Fruit fly (Drosophila melanogaster) whole organism, embryonic: ENCODE measurements around the gene CG13081.

Experiments
- Antp ChIP-seq: fragments of 200-800 bp; sonication (Bioruptor generic); optimal IDR thresholded peaks from 3 replicates; lab custom pipeline; 2016; ENCODE audit warnings: missing biosample characterization, missing genetic modification characterization
- Bdp1 ChIP-seq: fragments of 200-800 bp; sonication (Bioruptor generic); optimal IDR thresholded peaks from 3 replicates; lab custom pipeline; 2016; ENCODE audit warnings: missing biosample characterization, missing genetic modification characterization
- Blimp-1 ChIP-seq: fragments of 200-800 bp; sonication (Bioruptor generic); optimal IDR thresholded peaks from 3 replicates; lab custom pipeline; 2018; ENCODE audit warnings: missing biosample characterization, missing genetic modification characterization, mild to moderate bottlenecking, moderate library complexity, missing genetic modification reagents
- CG10654 ChIP-seq: fragments of 200-800 bp; sonication (Bioruptor generic); optimal IDR thresholded peaks from 2 replicates; lab custom pipeline; 2016; ENCODE audit warnings: missing biosample characterization, missing genetic modification characterization
- CG11247 ChIP-seq: fragments of 200-800 bp; sonication (Bioruptor generic); IDR thresholded peaks from 2 replicates; pipeline ENCODE4 v1.3.6; 2022; ENCODE audit warnings: missing biosample characterization, missing genetic modification characterization
- CG11560 ChIP-seq: fragments of 200-800 bp; sonication (Bioruptor generic); IDR thresholded peaks from 3 replicates; pipeline ENCODE4 v1.3.6; 2022; ENCODE audit warnings: missing biosample characterization, missing genetic modification characterization
- CG11723 ChIP-seq: fragments of 200-800 bp; sonication (Bioruptor generic); optimal IDR thresholded peaks from 2 replicates; lab custom pipeline; 2017; ENCODE audit warnings: missing biosample characterization, mild to moderate bottlenecking, missing genetic modification characterization
- CG12155 ChIP-seq: fragments of 200-800 bp; sonication (Bioruptor generic); optimal IDR thresholded peaks from 3 replicates; lab custom pipeline; 2016; ENCODE audit warnings: missing biosample characterization, missing genetic modification characterization
- CG14860 ChIP-seq: fragments of 200-800 bp; sonication (Bioruptor generic); IDR thresholded peaks from 3 replicates; pipeline ENCODE4 v1.3.6; 2022; ENCODE audit warnings: missing biosample characterization, missing genetic modification characterization; ENCODE audit not compliant: partially characterized antibody
- CG14965 ChIP-seq: fragments of 200-800 bp; sonication (Bioruptor generic); optimal IDR thresholded peaks from 2 replicates; lab custom pipeline; 2016; ENCODE audit warnings: missing biosample characterization, missing genetic modification characterization, borderline replicate concordance
- CG1602 ChIP-seq: fragments of 200-800 bp; sonication (Bioruptor generic); optimal IDR thresholded peaks from 3 replicates; lab custom pipeline; 2016; ENCODE audit warnings: missing biosample characterization, missing genetic modification characterization
- CG16813 ChIP-seq: fragments of 200-800 bp; sonication (Bioruptor generic); IDR thresholded peaks from 3 replicates; pipeline ENCODE4 v1.3.6; 2022; ENCODE audit warnings: missing biosample characterization, missing genetic modification characterization; ENCODE audit not compliant: partially characterized antibody
- CG2199 ChIP-seq: fragments of 200-800 bp; sonication (Bioruptor generic); IDR thresholded peaks from 3 replicates; pipeline ENCODE4 v1.3.6; 2022; ENCODE audit warnings: missing biosample characterization, missing genetic modification characterization
- CG31365 ChIP-seq: fragments of 200-800 bp; sonication (Bioruptor generic); optimal IDR thresholded peaks from 2 replicates; lab custom pipeline; 2018; ENCODE audit warnings: missing biosample characterization, mild to moderate bottlenecking, missing genetic modification characterization
- CG34224 ChIP-seq: fragments of 200-800 bp; sonication (Bioruptor generic); IDR thresholded peaks from 3 replicates; pipeline ENCODE4 v1.3.6; 2022; ENCODE audit warnings: missing biosample characterization, missing genetic modification characterization; ENCODE audit not compliant: partially characterized antibody
- CG34422 ChIP-seq: fragments of 200-800 bp; sonication (Bioruptor generic); IDR thresholded peaks from 3 replicates; pipeline ENCODE4 v1.3.6; 2022; ENCODE audit warnings: missing biosample characterization, missing genetic modification characterization
- CG4854 ChIP-seq: fragments of 200-800 bp; sonication (Bioruptor generic); optimal IDR thresholded peaks from 2 replicates; lab custom pipeline; 2016; ENCODE audit warnings: missing biosample characterization, missing genetic modification characterization, inconsistent platforms
- CG7786 ChIP-seq: fragments of 200-800 bp; sonication (Bioruptor generic); optimal IDR thresholded peaks from 2 replicates; lab custom pipeline; 2016; ENCODE audit warnings: missing biosample characterization, missing genetic modification characterization
- CG9932 ChIP-seq: fragments of 200-800 bp; sonication (Bioruptor generic); IDR thresholded peaks from 2 replicates; pipeline ENCODE4 v1.3.6; 2022; ENCODE audit warnings: missing biosample characterization, missing genetic modification characterization
- D ChIP-seq, 2 experiments: fragments of 200-800 bp in 1 of 2; fragments of >200 bp in 1 of 2; sonication (Bioruptor generic) in 1 of 2; optimal IDR thresholded peaks; 2 replicates in 1 of 2; 3 replicates in 1 of 2; lab custom pipeline; 2017; ENCODE audit warnings: mild to moderate bottlenecking in 1 of 2, missing biosample characterization in 1 of 2, missing genetic modification characterization in 1 of 2, missing genetic modification reagents in 1 of 2
- Dip3 ChIP-seq: fragments of 200-800 bp; sonication (Bioruptor generic); optimal IDR thresholded peaks from 3 replicates; lab custom pipeline; 2016; ENCODE audit warnings: missing biosample characterization, missing genetic modification characterization
- Drgx ChIP-seq: fragments of 200-800 bp; sonication (Bioruptor generic); IDR thresholded peaks from 2 replicates; pipeline ENCODE4 v1.3.6; 2022; ENCODE audit warnings: missing biosample characterization, missing genetic modification characterization
- ERR ChIP-seq: fragments of 200-800 bp; sonication (Bioruptor generic); optimal IDR thresholded peaks from 2 replicates; lab custom pipeline; 2016; ENCODE audit warnings: missing biosample characterization, missing genetic modification characterization
- Ets65A ChIP-seq: fragments of 200-800 bp; sonication (Bioruptor generic); peaks from one replicate; lab custom pipeline; 2016; ENCODE audit warnings: missing biosample characterization, missing genetic modification characterization
- HLHmδ ChIP-seq: fragments of 200-800 bp; sonication (Bioruptor generic); optimal IDR thresholded peaks from 2 replicates; lab custom pipeline; 2018; ENCODE audit warnings: missing biosample characterization, mild to moderate bottlenecking, missing genetic modification characterization, moderate library complexity
- HmgZ ChIP-seq: fragments of 200-800 bp; sonication (Bioruptor generic); optimal IDR thresholded peaks from 2 replicates; lab custom pipeline; 2018; ENCODE audit warnings: missing biosample characterization, mild to moderate bottlenecking, missing genetic modification characterization
- PHDP ChIP-seq: fragments of 200-800 bp; sonication (Bioruptor generic); optimal IDR thresholded peaks from 3 replicates; lab custom pipeline; 2018; ENCODE audit warnings: missing biosample characterization, mild to moderate bottlenecking, missing genetic modification characterization, moderate library complexity
- Taf1 ChIP-seq: fragments of 200-800 bp; sonication (Bioruptor generic); IDR thresholded peaks from 2 replicates; pipeline ENCODE4 v1.3.6; 2022; ENCODE audit warnings: missing biosample characterization, missing genetic modification characterization
- ash1 ChIP-seq: fragments of 200-800 bp; sonication (Bioruptor generic); optimal IDR thresholded peaks from 2 replicates; lab custom pipeline; 2018; ENCODE audit warnings: missing biosample characterization, mild to moderate bottlenecking, missing genetic modification characterization
- crol ChIP-seq: fragments of 200-800 bp; sonication (Bioruptor generic); IDR thresholded peaks from 2 replicates; pipeline ENCODE4 v1.3.6; 2022; ENCODE audit warnings: missing biosample characterization, missing genetic modification characterization
- dmrt99B ChIP-seq: fragments of 200-800 bp; sonication (Bioruptor generic); optimal IDR thresholded peaks from 2 replicates; lab custom pipeline; 2018; ENCODE audit warnings: missing biosample characterization, mild to moderate bottlenecking, missing genetic modification characterization, moderate library complexity
- gsb ChIP-seq: fragments of 200-800 bp; sonication (Bioruptor generic); IDR thresholded peaks from 2 replicates; pipeline ENCODE4 v1.3.6; 2022; ENCODE audit warnings: missing biosample characterization, missing genetic modification characterization
- h ChIP-seq: fragments of >200 bp; optimal IDR thresholded peaks from 2 replicates; lab custom pipeline; 2017
- hkb ChIP-seq, 2 experiments: fragments of 200-800 bp in 1 of 2; fragments of >200 bp in 1 of 2; sonication (Bioruptor generic) in 1 of 2; IDR thresholded peaks in 1 of 2; optimal IDR thresholded peaks in 1 of 2; 2 replicates each; pipeline versions ENCODE4 v1.3.6 to Lab custom; 2017 to 2022; ENCODE audit warnings: missing biosample characterization in 1 of 2, missing genetic modification characterization in 1 of 2
- inv ChIP-seq: fragments of 200-800 bp; sonication (Bioruptor generic); IDR thresholded peaks from 2 replicates; pipeline ENCODE4 v1.3.6; 2022; ENCODE audit warnings: missing biosample characterization, missing genetic modification characterization; ENCODE audit not compliant: partially characterized antibody
- lov ChIP-seq, 2 experiments: fragments of 200-800 bp in 1 of 2; fragments of >200 bp in 1 of 2; sonication (Bioruptor generic) in 1 of 2; IDR thresholded peaks in 1 of 2; optimal IDR thresholded peaks in 1 of 2; 2 replicates in 1 of 2; 3 replicates in 1 of 2; pipeline versions ENCODE4 v1.3.6 to Lab custom; 2017 to 2022; ENCODE audit warnings: missing biosample characterization in 1 of 2, missing genetic modification characterization in 1 of 2
- pfk ChIP-seq: fragments of 200-800 bp; sonication (Bioruptor generic); optimal IDR thresholded peaks from 2 replicates; lab custom pipeline; 2018; ENCODE audit warnings: missing biosample characterization, mild to moderate bottlenecking, missing genetic modification characterization, moderate library complexity
- pnt ChIP-seq: fragments of 200-800 bp; sonication (Bioruptor generic); optimal IDR thresholded peaks from 3 replicates; lab custom pipeline; 2016; ENCODE audit warnings: missing biosample characterization, missing genetic modification characterization
- pum ChIP-seq: fragments of 200-800 bp; sonication (Bioruptor generic); optimal IDR thresholded peaks from 2 replicates; lab custom pipeline; 2016; ENCODE audit warnings: missing biosample characterization, missing genetic modification characterization
- pzg ChIP-seq: fragments of 200-800 bp; sonication (Bioruptor generic); optimal IDR thresholded peaks from 3 replicates; lab custom pipeline; 2018; ENCODE audit warnings: missing biosample characterization, mild to moderate bottlenecking, missing genetic modification characterization, moderate library complexity
- sens-2 ChIP-seq: fragments of 200-800 bp; sonication (Bioruptor generic); IDR thresholded peaks from 2 replicates; pipeline ENCODE4 v1.3.6; 2022; ENCODE audit warnings: missing biosample characterization, missing genetic modification characterization
- sim ChIP-seq: fragments of 200-800 bp; sonication (Bioruptor generic); IDR thresholded peaks from 2 replicates; pipeline ENCODE4 v1.3.6; 2022; ENCODE audit warnings: missing biosample characterization, missing genetic modification characterization
- slp2 ChIP-seq: fragments of 200-800 bp; sonication (Bioruptor generic); optimal IDR thresholded peaks from 2 replicates; lab custom pipeline; 2016; ENCODE audit warnings: missing biosample characterization, missing genetic modification characterization
- tin ChIP-seq: fragments of 200-800 bp; sonication (Bioruptor generic); optimal IDR thresholded peaks from 3 replicates; lab custom pipeline; 2016; ENCODE audit warnings: missing biosample characterization, missing genetic modification characterization
- tna ChIP-seq: fragments of 200-800 bp; sonication (Bioruptor generic); IDR thresholded peaks from 2 replicates; pipeline ENCODE4 v1.3.6; 2022; ENCODE audit warnings: missing biosample characterization, missing genetic modification characterization; ENCODE audit not compliant: partially characterized antibody
- tup ChIP-seq: fragments of 200-800 bp; sonication (Bioruptor generic); optimal IDR thresholded peaks from 2 replicates; lab custom pipeline; 2016; ENCODE audit warnings: missing biosample characterization, mild to moderate bottlenecking, missing genetic modification characterization, moderate library complexity
- tx ChIP-seq: fragments of 200-800 bp; sonication (Bioruptor generic); optimal IDR thresholded peaks from 2 replicates; lab custom pipeline; 2016; ENCODE audit warnings: missing biosample characterization, missing genetic modification characterization

The CG13081 gene

dm6 chr2L:19577187-19577765, 36.9 kb downstream of the CG13081 start, which contains the start of the genes spi and msb1l (continued):
- TF ChIP-seq D (optimal IDR thresholded peaks at IDR 0.05; lab: Kevin White, UChicago) (no peak), D (GFP tag; optimal IDR thresholded peaks at IDR 0.05; lab: Kevin White, UChicago) (no peak), Dip3 (GFP tag; lab: Kevin White, UChicago) (no peak), pzg (GFP tag; lab: Kevin White, UChicago) (peak; percentile 49), CG34224 (GFP tag; lab: Robert Waterston, UW) (no peak), h (lab: Kevin White, UChicago) (no peak), CG2199 (GFP tag; lab: Robert Waterston, UW) (no peak), dmrt99B (tag; lab: Kevin White, UChicago) (peak; percentile 36), Drgx (GFP tag; lab: Robert Waterston, UW) (no peak), sim (no peak), ash1 (no peak)

- TF ChIP-seq CG9932 (GFP tag; lab: Robert Waterston, UW) (no peak), tin (GFP tag; lab: Kevin White, UChicago) (no peak), Antp (GFP tag; lab: Kevin White, UChicago) (no peak), tna (GFP tag; lab: Robert Waterston, UW) (peak; percentile 97), CG7786 (GFP tag; lab: Kevin White, UChicago) (no peak), CG31365 (tag; lab: Kevin White, UChicago) (no peak), CG11247 (GFP tag; lab: Robert Waterston, UW) (no peak), HmgZ (tag; lab: Kevin White, UChicago) (peak; percentile 63), CG34422 (no peak), CG16813 (peak; percentile 75; the same call in 2 of the 3 replicates), CG4854 (no peak), slp2 (GFP tag; lab: Kevin White, UChicago) (no peak), Taf1 (GFP tag; lab: Robert Waterston, UW) (no peak), CG1602 (GFP tag; lab: Kevin White, UChicago) (no peak), Blimp-1 (GFP tag; lab: Kevin White, UChicago) (peak; percentile 98), pfk (GFP tag; lab: Kevin White, UChicago) (no peak), Ets65A (no peak), gsb (GFP tag; lab: Robert Waterston, UW) (no peak), pum (GFP tag; lab: Kevin White, UChicago) (no peak), inv (peak; percentile 59), Dip3 (GFP tag; lab: Kevin White, UChicago) (no peak), CG11723 (no peak), crol (no peak), sens-2 (GFP tag; lab: Robert Waterston, UW) (no peak), CG14965 (GFP tag; lab: Kevin White, UChicago) (no peak), tup (no peak), CG14860 (GFP tag; lab: Robert Waterston, UW) (peak; percentile 92), CG11560 (tag; lab: Robert Waterston, UW) (no peak), tx (GFP tag; lab: Kevin White, UChicago) (no peak), ERR (GFP tag; lab: Kevin White, UChicago) (no peak), HLHmδ (GFP tag; lab: Kevin White, UChicago) (no peak), hkb (optimal IDR thresholded peaks at IDR 0.05; lab: Kevin White, UChicago) (no peak), hkb (GFP tag; IDR thresholded peaks at IDR 0.05; lab: Robert Waterston, UW) (no peak), PHDP (tag; lab: Kevin White, UChicago) (no peak), lov (optimal IDR thresholded peaks at IDR 0.05; lab: Kevin White, UChicago) (no peak), lov (GFP tag; IDR thresholded peaks at IDR 0.05; lab: Robert Waterston, UW) (no peak), CG10654 (no peak), CG12155 (GFP tag; lab: Kevin White, UChicago) (no peak), Bdp1 (GFP tag; lab: Kevin White, UChicago) (no peak), pnt (GFP tag; lab: Kevin White, UChicago) (no peak)
These were observed 39.7 kb downstream of the CG13081 start, which contains the start of gene Pmvk for dm6 chr2L:19579995-19580578. Gene Pmvk, minus strand, starts transcription at chr2L:19580351.
